Worm (Caenorhabditis elegans) whole organism, L4 larva: ENCODE results near the gene rab-39.

Experiments used
- F26F4.8 ChIP-seq: fragments of 200-800 bp; sonication (Bioruptor generic); conservative IDR thresholded peaks from 2 replicates; pipeline ENCODE4 v1.3.6; 2022; ENCODE audit warnings: missing genetic modification characterization, missing compliant biosample characterization
- R02D3.7 ChIP-seq: fragments of 150-350 bp; sonication (generic microtip); optimal IDR thresholded peaks from 3 replicates; lab custom pipeline; 2014; ENCODE audit warnings: missing biosample characterization, missing genetic modification characterization
- T20F7.1 ChIP-seq: fragments of 200-800 bp; sonication (Bioruptor generic); optimal IDR thresholded peaks from 2 replicates; lab custom pipeline; 2018; ENCODE audit warnings: mild to moderate bottlenecking, missing genetic modification characterization, missing compliant biosample characterization
- Y105C5A.15 ChIP-seq: fragments of 200-800 bp; sonication (Bioruptor generic); IDR thresholded peaks from 2 replicates; pipeline ENCODE4 v1.3.6; 2022; ENCODE audit warnings: missing genetic modification characterization, missing compliant biosample characterization
- Y5F2A.4 ChIP-seq: fragments of 200-800 bp; sonication (Bioruptor generic); optimal IDR thresholded peaks from 2 replicates; lab custom pipeline; 2018; ENCODE audit warnings: mild to moderate bottlenecking, missing genetic modification characterization, missing compliant biosample characterization
- aha-1 ChIP-seq: fragments of 150-350 bp; peaks from one replicate; lab custom pipeline; 2014; ENCODE audit warnings: missing biosample characterization, missing genetic modification characterization
- arid-1 ChIP-seq: fragments of 200-800 bp; sonication (Bioruptor generic); conservative IDR thresholded peaks from 2 replicates; pipeline ENCODE4 v1.3.6; 2022; ENCODE audit warnings: missing genetic modification reagents, missing genetic modification characterization, missing compliant biosample characterization
- attf-4 ChIP-seq: sonication (generic microtip); optimal IDR thresholded peaks from 3 replicates; lab custom pipeline; 2017; ENCODE audit warnings: missing biosample characterization, missing genetic modification characterization
- ceh-20 ChIP-seq: fragments of 200-800 bp; sonication (Bioruptor generic); IDR thresholded peaks from 2 replicates; pipeline ENCODE4 v1.3.6; 2022; ENCODE audit warnings: missing genetic modification reagents, missing genetic modification characterization, missing compliant biosample characterization
- ceh-28 ChIP-seq: fragments of 150-350 bp; optimal IDR thresholded peaks from 2 replicates; lab custom pipeline; 2014; ENCODE audit warnings: missing biosample characterization, missing genetic modification reagents, missing genetic modification characterization
- ceh-44 ChIP-seq: fragments of 200-800 bp; sonication (Bioruptor generic); IDR thresholded peaks from 2 replicates; pipeline ENCODE4 v1.3.6; 2022; ENCODE audit warnings: missing genetic modification reagents, missing genetic modification characterization, missing compliant biosample characterization
- cey-2 ChIP-seq: sonication (generic microtip); optimal IDR thresholded peaks from 3 replicates; lab custom pipeline; 2017; ENCODE audit warnings: missing genetic modification characterization, mild to moderate bottlenecking, missing compliant biosample characterization, antibody characterized with exemption, borderline replicate concordance; ENCODE audit not compliant: insufficient read depth
- ctbp-1 ChIP-seq: fragments of 200-800 bp; sonication (Bioruptor generic); IDR thresholded peaks from 2 replicates; pipeline ENCODE4 v1.3.6; 2022; ENCODE audit warnings: missing genetic modification reagents, missing genetic modification characterization, missing compliant biosample characterization
- daf-12 ChIP-seq: fragments of 150-350 bp; optimal IDR thresholded peaks from 2 replicates; lab custom pipeline; 2014; ENCODE audit warnings: missing biosample characterization, missing genetic modification reagents, missing genetic modification characterization
- daf-19 ChIP-seq: fragments of 200-800 bp; sonication (Bioruptor generic); conservative IDR thresholded peaks from 2 replicates; pipeline ENCODE4 v1.3.6; 2022; ENCODE audit warnings: missing genetic modification characterization, missing compliant biosample characterization
- dmd-6 ChIP-seq: fragments of 200-800 bp; sonication (Bioruptor generic); IDR thresholded peaks from 2 replicates; pipeline ENCODE4 v1.3.6; 2022; ENCODE audit warnings: missing genetic modification reagents, missing genetic modification characterization, missing compliant biosample characterization
- duxl-1 ChIP-seq: sonication (generic microtip); optimal IDR thresholded peaks from 2 replicates; lab custom pipeline; 2016; ENCODE audit warnings: mild to moderate bottlenecking, missing genetic modification characterization, moderate library complexity, missing compliant biosample characterization; ENCODE audit not compliant: poor library complexity
- egl-43 ChIP-seq: fragments of 200-800 bp; sonication (Bioruptor generic); IDR thresholded peaks from 2 replicates; pipeline ENCODE4 v1.3.6; 2022; ENCODE audit warnings: missing genetic modification reagents, missing genetic modification characterization, missing compliant biosample characterization
- hif-1 ChIP-seq, 2 experiments: sonication (generic microtip); optimal IDR thresholded peaks; 2 replicates each; lab custom pipeline; 2016 to 2017; ENCODE audit warnings: missing compliant biosample characterization in 2 of 2, missing genetic modification characterization in 2 of 2, missing genetic modification reagents in 2 of 2, missing genotype in 2 of 2, mild to moderate bottlenecking in 1 of 2
- hlh-30 ChIP-seq: sonication (generic microtip); optimal IDR thresholded peaks from 2 replicates; lab custom pipeline; 2017; ENCODE audit warnings: antibody characterized with exemption, mild to moderate bottlenecking, missing genetic modification characterization, missing compliant biosample characterization; ENCODE audit not compliant: insufficient read depth
- hmg-1.1 ChIP-seq: fragments of 200-800 bp; sonication (Bioruptor generic); IDR thresholded peaks from 2 replicates; pipeline ENCODE4 v1.3.6; 2022; ENCODE audit warnings: missing genetic modification reagents, missing genetic modification characterization, missing compliant biosample characterization
- jun-1 ChIP-seq: fragments of 150-350 bp; optimal IDR thresholded peaks from 2 replicates; lab custom pipeline; 2014; ENCODE audit warnings: missing biosample characterization, missing genetic modification reagents, missing genetic modification characterization
- lin-13 ChIP-seq: fragments of 150-350 bp; optimal IDR thresholded peaks from 2 replicates; lab custom pipeline; 2014; ENCODE audit warnings: missing biosample characterization, missing genetic modification reagents, missing genetic modification characterization
- lin-15B ChIP-seq: fragments of 150-350 bp; sonication (generic microtip); optimal IDR thresholded peaks from 3 replicates; lab custom pipeline; 2014; ENCODE audit warnings: missing biosample characterization, missing genetic modification characterization
- madf-9 ChIP-seq: fragments of 200-800 bp; sonication (Bioruptor generic); conservative IDR thresholded peaks from 2 replicates; pipeline ENCODE4 v1.3.6; 2022; ENCODE audit warnings: missing genetic modification reagents, missing genetic modification characterization, missing compliant biosample characterization
- mdt-29 ChIP-seq: fragments of 200-800 bp; sonication (Bioruptor generic); IDR thresholded peaks from 2 replicates; pipeline ENCODE4 v1.3.6; 2022; ENCODE audit warnings: missing genetic modification reagents, missing genetic modification characterization, missing compliant biosample characterization
- mxl-2 ChIP-seq: fragments of 200-800 bp; sonication (Bioruptor generic); conservative IDR thresholded peaks from 2 replicates; pipeline ENCODE4 v1.3.6; 2022; ENCODE audit warnings: missing genetic modification reagents, missing genetic modification characterization, missing compliant biosample characterization
- mxl-3 ChIP-seq: fragments of 200-800 bp; sonication (Bioruptor generic); optimal IDR thresholded peaks from 2 replicates; lab custom pipeline; 2018; ENCODE audit warnings: mild to moderate bottlenecking, missing genetic modification characterization, missing compliant biosample characterization
- nhr-111 ChIP-seq: fragments of 200-800 bp; sonication (Bioruptor generic); optimal IDR thresholded peaks from 2 replicates; lab custom pipeline; 2018; ENCODE audit warnings: mild to moderate bottlenecking, missing genetic modification characterization, missing compliant biosample characterization
- nhr-237 ChIP-seq: sonication (generic microtip); optimal IDR thresholded peaks from 2 replicates; lab custom pipeline; 2017; ENCODE audit warnings: missing biosample characterization, missing genetic modification characterization
- nhr-41 ChIP-seq: fragments of 200-800 bp; sonication (Bioruptor generic); IDR thresholded peaks from 2 replicates; pipeline ENCODE4 v1.3.6; 2022; ENCODE audit warnings: missing genetic modification reagents, missing genetic modification characterization, missing compliant biosample characterization
- nhr-42 ChIP-seq: fragments of 200-800 bp; sonication (Bioruptor generic); IDR thresholded peaks from 2 replicates; pipeline ENCODE4 v1.3.6; 2022; ENCODE audit warnings: missing genetic modification characterization, missing compliant biosample characterization
- nhr-48 ChIP-seq: sonication (generic microtip); optimal IDR thresholded peaks from 2 replicates; lab custom pipeline; 2016; ENCODE audit warnings: mild to moderate bottlenecking, missing genetic modification characterization, missing compliant biosample characterization
- nhr-76 ChIP-seq: fragments of 150-350 bp; optimal IDR thresholded peaks from 2 replicates; lab custom pipeline; 2014; ENCODE audit warnings: missing biosample characterization, missing genetic modification characterization
- pha-4 ChIP-seq, 2 experiments: fragments of 150-350 bp in 1 of 2; fragments of 200-800 bp in 1 of 2; sonication (Bioruptor generic) in 1 of 2; IDR thresholded peaks in 1 of 2; optimal IDR thresholded peaks in 1 of 2; 2 replicates each; pipeline versions ENCODE4 v1.3.6 to Lab custom; 2014 to 2022; ENCODE audit warnings: missing genetic modification characterization in 2 of 2, missing genetic modification reagents in 2 of 2, missing biosample characterization in 1 of 2, missing compliant biosample characterization in 1 of 2
- php-3 ChIP-seq: fragments of 200-800 bp; sonication (Bioruptor generic); IDR thresholded peaks from 2 replicates; pipeline ENCODE4 v1.3.6; 2022; ENCODE audit warnings: missing genetic modification reagents, missing genetic modification characterization, missing compliant biosample characterization
- sdz-12 ChIP-seq: fragments of 200-800 bp; sonication (Bioruptor generic); optimal IDR thresholded peaks from 2 replicates; lab custom pipeline; 2018; ENCODE audit warnings: mild to moderate bottlenecking, missing genetic modification characterization, missing compliant biosample characterization
- set-16 ChIP-seq: fragments of 200-800 bp; sonication (Bioruptor generic); IDR thresholded peaks from 2 replicates; pipeline ENCODE4 v1.3.6; 2022; ENCODE audit warnings: missing genetic modification reagents, missing genetic modification characterization, missing compliant biosample characterization
- snpc-1.2 ChIP-seq: fragments of 200-800 bp; sonication (Bioruptor generic); IDR thresholded peaks from 2 replicates; pipeline ENCODE4 v1.3.6; 2022; ENCODE audit warnings: missing genetic modification reagents, missing genetic modification characterization, missing compliant biosample characterization
- spr-1 ChIP-seq: sonication (generic microtip); optimal IDR thresholded peaks from 2 replicates; lab custom pipeline; 2016; ENCODE audit warnings: mild to moderate bottlenecking, missing genetic modification characterization, missing compliant biosample characterization
- tag-97 ChIP-seq: fragments of 200-800 bp; sonication (Bioruptor generic); IDR thresholded peaks from 2 replicates; pipeline ENCODE4 v1.3.6; 2022; ENCODE audit warnings: missing genetic modification characterization, missing compliant biosample characterization
- tra-1 ChIP-seq: fragments of 200-800 bp; sonication (Bioruptor generic); IDR thresholded peaks from 2 replicates; pipeline ENCODE4 v1.3.6; 2022; ENCODE audit warnings: missing genetic modification reagents, missing genetic modification characterization, missing compliant biosample characterization
- unc-62 ChIP-seq, 3 experiments: fragments of 150-350 bp in 1 of 3; sonication (generic microtip); optimal IDR thresholded peaks in 2 of 3; peaks in 1 of 3; 1 replicate in 1 of 3; 2 replicates in 2 of 3; lab custom pipeline; 2014 to 2017; ENCODE audit warnings: missing biosample characterization in 3 of 3, missing genetic modification characterization in 3 of 3, missing genetic modification reagents in 3 of 3, missing genotype in 1 of 3
- zfp-3 ChIP-seq: fragments of 200-800 bp; sonication (Bioruptor generic); conservative IDR thresholded peaks from 2 replicates; pipeline ENCODE4 v1.3.6; 2022; ENCODE audit warnings: missing genetic modification reagents, missing genetic modification characterization, missing compliant biosample characterization

rab-39 gene

DNA sequence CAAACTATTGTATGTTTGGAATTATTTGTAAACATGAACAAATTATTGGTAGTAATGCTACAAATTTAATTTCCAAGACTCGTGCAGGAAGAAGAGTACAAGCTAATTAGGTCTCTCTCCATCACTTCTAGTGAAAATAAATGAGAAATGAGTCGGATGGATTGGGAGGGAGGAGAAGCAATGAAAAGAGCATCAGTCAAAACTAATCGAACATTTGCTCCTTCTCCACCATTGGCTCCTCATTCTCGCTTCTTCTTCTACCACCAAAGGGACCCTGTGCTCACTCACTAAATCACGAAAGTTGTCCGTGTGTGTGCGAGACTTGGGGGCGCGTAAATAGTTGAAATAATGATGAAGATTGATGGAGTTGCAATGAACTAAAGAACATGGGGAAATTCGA, 15.9 kb downstream of the rab-39 start (continued):
- TF ChIP-seq duxl-1 (tag; lab: Kevin White, UChicago) (no peak), F26F4.8 (GFP tag; lab: Robert Waterston, UW) (no peak), snpc-1.2 (GFP tag; lab: Robert Waterston, UW) (no peak), hlh-30 (no peak), R02D3.7 (tag; lab: Kevin White, UChicago) (no peak), hmg-1.1 (GFP tag; lab: Robert Waterston, UW) (no peak), sdz-12 (GFP tag; lab: Kevin White, UChicago) (no peak), pha-4 (GFP tag; IDR thresholded peaks at IDR 0.05; lab: Robert Waterston, UW) (no peak), pha-4 (tag; optimal IDR thresholded peaks at IDR 0.05; lab: Kevin White, UChicago) (no peak), daf-12 (tag; lab: Kevin White, UChicago) (no peak), nhr-111 (GFP tag; lab: Kevin White, UChicago) (no peak), ceh-44 (no peak), ceh-28 (no peak), attf-4 (tag; lab: Kevin White, UChicago) (no peak), nhr-76 (no peak), T20F7.1 (GFP tag; lab: Kevin White, UChicago) (no peak)

DNA sequence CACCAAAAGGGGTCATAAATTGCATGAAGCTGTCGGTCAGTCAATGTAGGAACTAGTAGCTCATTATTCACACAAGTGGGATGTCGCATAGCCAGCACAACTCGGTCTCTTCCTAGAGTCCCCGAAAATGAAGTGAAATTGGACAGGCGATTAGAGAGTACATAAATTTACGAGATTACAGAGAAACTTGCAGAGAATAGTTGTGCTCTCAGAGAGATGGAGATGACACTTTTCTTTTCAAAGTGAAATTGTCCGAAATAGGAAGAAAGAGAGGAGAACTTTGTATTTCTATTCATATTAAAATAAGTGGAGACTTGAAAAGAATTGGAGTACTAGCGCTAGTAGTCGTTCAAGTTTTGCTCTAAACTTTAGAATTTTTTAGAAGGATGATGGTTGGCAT, 17.1 kb downstream of the rab-39 start:
- TF ChIP-seq hmg-1.1 (GFP tag; lab: Robert Waterston, UW) (no peak), aha-1 (tag; lab: Kevin White, UChicago) (peak; percentile 23), ceh-20 (GFP tag; lab: Robert Waterston, UW) (no peak), hif-1 (tag; optimal IDR thresholded peaks at IDR 0.05; lab: Kevin White, UChicago) (no peak), Y105C5A.15 (GFP tag; lab: Robert Waterston, UW) (no peak), daf-19 (GFP tag; lab: Robert Waterston, UW) (no peak), mdt-29 (GFP tag; lab: Robert Waterston, UW) (no peak), lin-15B (tag; lab: Kevin White, UChicago) (no peak), cey-2 (tag; lab: Kevin White, UChicago) (no peak), Y5F2A.4 (GFP tag; lab: Kevin White, UChicago) (no peak), php-3 (GFP tag; lab: Robert Waterston, UW) (no peak), nhr-42 (GFP tag; lab: Robert Waterston, UW) (no peak), nhr-41 (GFP tag; lab: Robert Waterston, UW) (no peak), egl-43 (GFP tag; lab: Robert Waterston, UW) (no peak), R02D3.7 (tag; lab: Kevin White, UChicago) (no peak), ctbp-1 (GFP tag; lab: Robert Waterston, UW) (0 out of 2 replicates have a peak, but pooled peaks have one; percentile 17), nhr-111 (GFP tag; lab: Kevin White, UChicago) (no peak), unc-62 (GFP tag; optimal IDR thresholded peaks at IDR 0.05 in 1 of 2; lab: Kevin White, UChicago) (peak in 1 of 2 experiments; percentile 67), unc-62 (tag; optimal IDR thresholded peaks at IDR 0.05; lab: Kevin White, UChicago) (no peak), nhr-237 (tag; lab: Kevin White, UChicago) (no peak), tra-1 (no peak), lin-13 (GFP tag; lab: Kevin White, UChicago) (no peak), pha-4 (GFP tag; IDR thresholded peaks at IDR 0.05; lab: Robert Waterston, UW) (no peak), pha-4 (tag; optimal IDR thresholded peaks at IDR 0.05; lab: Kevin White, UChicago) (no peak), madf-9 (GFP tag; lab: Robert Waterston, UW) (no peak), snpc-1.2 (GFP tag; lab: Robert Waterston, UW) (no peak), mxl-2 (GFP tag; lab: Robert Waterston, UW) (no peak)
- TF ChIP-seq, all 104 proteins: peak for 3

DNA sequence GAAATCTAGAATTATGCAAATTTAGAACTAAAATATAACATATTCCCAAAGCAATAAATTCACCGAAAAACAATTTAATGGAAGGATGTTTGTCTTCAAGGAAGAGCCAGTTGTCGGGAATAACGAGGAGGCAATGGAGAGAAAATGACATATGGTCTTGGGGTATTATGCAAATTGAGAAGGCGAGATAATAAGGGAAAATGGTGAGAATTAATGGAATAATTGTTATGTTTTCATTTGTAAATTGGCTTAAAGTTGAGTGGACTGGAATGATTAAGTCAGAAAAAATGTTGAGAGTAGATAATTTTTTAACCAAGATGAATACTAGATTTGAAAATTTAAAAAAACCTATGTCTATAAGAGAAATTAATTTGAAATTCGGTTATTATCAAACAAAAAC, 17.9 kb downstream of the rab-39 start:
- TF ChIP-seq nhr-48 (tag; lab: Kevin White, UChicago) (no peak), duxl-1 (tag; lab: Kevin White, UChicago) (no peak), spr-1 (tag; lab: Kevin White, UChicago) (no peak), set-16 (GFP tag; lab: Robert Waterston, UW) (no peak), jun-1 (tag; lab: Kevin White, UChicago) (no peak), mxl-3 (GFP tag; lab: Kevin White, UChicago) (no peak), dmd-6 (GFP tag; lab: Robert Waterston, UW) (no peak), tag-97 (GFP tag; lab: Robert Waterston, UW) (no peak), zfp-3 (GFP tag; lab: Robert Waterston, UW) (no peak), egl-43 (GFP tag; lab: Robert Waterston, UW) (no peak), arid-1 (GFP tag; lab: Robert Waterston, UW) (no peak), mdt-29 (GFP tag; lab: Robert Waterston, UW) (no peak), nhr-42 (GFP tag; lab: Robert Waterston, UW) (no peak)
- TF ChIP-seq, all 104 proteins: peak for 0
